Worm (Caenorhabditis elegans) whole organism, L3 larva: ENCODE measurements around the gene fbxa-156.
A peak's percentile ranks its signal among the peaks of the same experiment; 100 is the strongest.
"Not testable (repeated sequence)": the region's sequence is repeated elsewhere in the genome, so short reads cannot be mapped to it uniquely, and the experiment has no call there.

ENCODE experiments used
- R02D3.7 ChIP-seq: fragments of 150-350 bp; optimal IDR thresholded peaks from 2 replicates; lab custom pipeline; 2014; ENCODE audit warnings: missing biosample characterization, missing genetic modification characterization
- ZK546.5 ChIP-seq: sonication (generic microtip); optimal IDR thresholded peaks from 2 replicates; lab custom pipeline; 2017; ENCODE audit warnings: missing biosample characterization, missing genetic modification characterization
- aly-2 ChIP-seq: fragments of 150-350 bp; optimal IDR thresholded peaks from 2 replicates; lab custom pipeline; 2014; ENCODE audit warnings: missing biosample characterization, missing genetic modification characterization
- ceh-16 ChIP-seq: sonication (generic microtip); optimal IDR thresholded peaks from 2 replicates; lab custom pipeline; 2017; ENCODE audit warnings: missing biosample characterization, missing genetic modification characterization
- ceh-28 ChIP-seq: fragments of 150-350 bp; optimal IDR thresholded peaks from 2 replicates; lab custom pipeline; 2014; ENCODE audit warnings: missing biosample characterization, missing genetic modification reagents, missing genetic modification characterization
- ceh-82 ChIP-seq: fragments of 150-350 bp; optimal IDR thresholded peaks from 2 replicates; lab custom pipeline; 2014; ENCODE audit warnings: missing biosample characterization, missing genetic modification characterization
- daf-12 ChIP-seq: fragments of 150-350 bp; optimal IDR thresholded peaks from 2 replicates; lab custom pipeline; 2014; ENCODE audit warnings: missing biosample characterization, missing genetic modification reagents, missing genetic modification characterization
- egl-27 ChIP-seq: sonication (generic microtip); optimal IDR thresholded peaks from 4 replicates; lab custom pipeline; 2017; ENCODE audit warnings: missing biosample characterization, missing genetic modification reagents, missing genetic modification characterization
- egl-5 ChIP-seq: fragments of 150-350 bp; optimal IDR thresholded peaks from 2 replicates; lab custom pipeline; 2017; ENCODE audit warnings: missing biosample characterization, missing genetic modification reagents, missing genetic modification characterization, inconsistent platforms
- elt-1 ChIP-seq: fragments of 150-350 bp; optimal IDR thresholded peaks from 2 replicates; lab custom pipeline; 2014; ENCODE audit warnings: missing biosample characterization, missing genetic modification characterization
- elt-2 ChIP-seq: sonication (generic microtip); optimal IDR thresholded peaks from 2 replicates; lab custom pipeline; 2016; ENCODE audit warnings: missing genetic modification reagents, mild to moderate bottlenecking, missing genetic modification characterization, missing compliant biosample characterization
- elt-3 ChIP-seq, 3 experiments: fragments of 150-350 bp in 1 of 3; sonication (generic microtip) in 2 of 3; optimal IDR thresholded peaks; 2 replicates in 2 of 3; 4 replicates in 1 of 3; lab custom pipeline; 2014 to 2017; ENCODE audit warnings: missing biosample characterization in 3 of 3, missing genetic modification characterization in 3 of 3
- eor-1 ChIP-seq, 2 experiments: fragments of 150-350 bp; optimal IDR thresholded peaks; 2 replicates each; lab custom pipeline; 2014 to 2018; ENCODE audit warnings: missing biosample characterization in 2 of 2, missing genetic modification characterization in 2 of 2
- fkh-2 ChIP-seq: fragments of 150-350 bp; optimal IDR thresholded peaks from 2 replicates; lab custom pipeline; 2014; ENCODE audit warnings: missing biosample characterization, missing genetic modification reagents, missing genetic modification characterization
- fos-1 ChIP-seq: fragments of 150-350 bp; optimal IDR thresholded peaks from 2 replicates; lab custom pipeline; 2014; ENCODE audit warnings: missing biosample characterization, missing genetic modification characterization
- hmg-11 ChIP-seq: sonication (generic microtip); optimal IDR thresholded peaks from 2 replicates; lab custom pipeline; 2016; ENCODE audit warnings: missing genetic modification characterization, missing compliant biosample characterization
- jun-1 ChIP-seq: fragments of 150-350 bp; optimal IDR thresholded peaks from 2 replicates; lab custom pipeline; 2014; ENCODE audit warnings: missing biosample characterization, missing genetic modification reagents, missing genetic modification characterization
- lin-15B ChIP-seq: fragments of 150-350 bp; optimal IDR thresholded peaks from 2 replicates; lab custom pipeline; 2014; ENCODE audit warnings: missing biosample characterization, missing genetic modification characterization
- lin-39 ChIP-seq: fragments of 150-350 bp; optimal IDR thresholded peaks from 2 replicates; lab custom pipeline; 2018; ENCODE audit warnings: missing biosample characterization, missing genetic modification reagents, missing genetic modification characterization
- lsy-12 ChIP-seq: sonication (generic microtip); optimal IDR thresholded peaks from 2 replicates; lab custom pipeline; 2016; ENCODE audit warnings: mild to moderate bottlenecking, missing genetic modification characterization, missing compliant biosample characterization
- mdl-1 ChIP-seq: fragments of 150-350 bp; optimal IDR thresholded peaks from 2 replicates; lab custom pipeline; 2014; ENCODE audit warnings: missing biosample characterization, missing genetic modification characterization
- mml-1 ChIP-seq: fragments of 150-350 bp; sonication (generic microtip); optimal IDR thresholded peaks from 3 replicates; lab custom pipeline; 2014; ENCODE audit warnings: missing biosample characterization, missing genetic modification characterization
- nfya-1 ChIP-seq: sonication (generic microtip); optimal IDR thresholded peaks from 2 replicates; lab custom pipeline; 2017; ENCODE audit warnings: missing genetic modification characterization, mild to moderate bottlenecking, missing compliant biosample characterization, antibody characterized with exemption, moderate library complexity; ENCODE audit not compliant: insufficient read depth
- nhr-11 ChIP-seq: fragments of 150-350 bp; optimal IDR thresholded peaks from 2 replicates; lab custom pipeline; 2014; ENCODE audit warnings: missing biosample characterization, missing genetic modification characterization
- nhr-12 ChIP-seq: fragments of 150-350 bp; optimal IDR thresholded peaks from 2 replicates; lab custom pipeline; 2014; ENCODE audit warnings: missing biosample characterization, missing genetic modification characterization
- nhr-23 ChIP-seq: fragments of 150-350 bp; optimal IDR thresholded peaks from 2 replicates; lab custom pipeline; 2014; ENCODE audit warnings: missing biosample characterization, missing genetic modification reagents, missing genetic modification characterization
- nhr-237 ChIP-seq: fragments of 150-350 bp; optimal IDR thresholded peaks from 2 replicates; lab custom pipeline; 2014; ENCODE audit warnings: missing biosample characterization, missing genetic modification characterization
- nhr-25 ChIP-seq: sonication (generic microtip); optimal IDR thresholded peaks from 2 replicates; lab custom pipeline; 2017; ENCODE audit warnings: missing biosample characterization, missing genetic modification characterization
- nhr-43 ChIP-seq: sonication (generic microtip); optimal IDR thresholded peaks from 2 replicates; lab custom pipeline; 2016; ENCODE audit warnings: mild to moderate bottlenecking, missing genetic modification characterization, missing compliant biosample characterization; ENCODE audit not compliant: poor library complexity, severe bottlenecking
- nhr-76 ChIP-seq: fragments of 150-350 bp; sonication (generic microtip); optimal IDR thresholded peaks from 5 replicates; lab custom pipeline; 2014; ENCODE audit warnings: missing biosample characterization, missing genetic modification characterization
- nhr-77 ChIP-seq: fragments of 150-350 bp; optimal IDR thresholded peaks from 2 replicates; lab custom pipeline; 2014; ENCODE audit warnings: missing biosample characterization, missing genetic modification characterization
- pha-4 ChIP-seq: fragments of 150-350 bp; optimal IDR thresholded peaks from 2 replicates; lab custom pipeline; 2014; ENCODE audit warnings: missing biosample characterization, missing genetic modification reagents, missing genetic modification characterization
- pqm-1 ChIP-seq: fragments of 150-350 bp; optimal IDR thresholded peaks from 2 replicates; lab custom pipeline; 2017; ENCODE audit warnings: missing biosample characterization, missing genetic modification characterization, inconsistent platforms
- sea-2 ChIP-seq: fragments of 150-350 bp; sonication (generic microtip); optimal IDR thresholded peaks from 4 replicates; lab custom pipeline; 2014; ENCODE audit warnings: missing biosample characterization, missing genetic modification reagents, missing genetic modification characterization
- skn-1 ChIP-seq: fragments of 150-350 bp; optimal IDR thresholded peaks from 2 replicates; lab custom pipeline; 2014; ENCODE audit warnings: missing biosample characterization, missing genetic modification characterization
- snpc-4 ChIP-seq: fragments of 150-350 bp; optimal IDR thresholded peaks from 2 replicates; lab custom pipeline; 2014; ENCODE audit warnings: missing biosample characterization, missing genetic modification characterization
- tbx-2 ChIP-seq: sonication (generic microtip); optimal IDR thresholded peaks from 2 replicates; lab custom pipeline; 2016; ENCODE audit warnings: mild to moderate bottlenecking, missing genetic modification characterization, missing compliant biosample characterization
- unc-39 ChIP-seq: sonication (generic microtip); optimal IDR thresholded peaks from 4 replicates; lab custom pipeline; 2017; ENCODE audit warnings: missing biosample characterization, missing genetic modification characterization
- unc-62 ChIP-seq: fragments of 150-350 bp; sonication (generic microtip); optimal IDR thresholded peaks from 4 replicates; lab custom pipeline; 2014; ENCODE audit warnings: missing biosample characterization, missing genetic modification reagents, missing genetic modification characterization
- zag-1 ChIP-seq: fragments of 150-350 bp; optimal IDR thresholded peaks from 2 replicates; lab custom pipeline; 2014; ENCODE audit warnings: missing biosample characterization, missing genetic modification characterization
- ztf-11 ChIP-seq: fragments of 150-350 bp; optimal IDR thresholded peaks from 2 replicates; lab custom pipeline; 2014; ENCODE audit warnings: missing biosample characterization, missing genetic modification characterization
- ztf-4 ChIP-seq: fragments of 150-350 bp; optimal IDR thresholded peaks from 2 replicates; lab custom pipeline; 2014; ENCODE audit warnings: missing biosample characterization, missing genetic modification characterization

fbxa-156 gene

ce11 chrV:17870569-17870968 is 26.0 kb downstream of the fbxa-156 start, which contains the start of gene csn-1:
Gene csn-1, minus strand, starts transcription at chrV:17870651.
- TF ChIP-seq snpc-4 (peak; percentile 31), sea-2 (GFP tag; lab: Kevin White, UChicago) (no peak), ceh-16 (tag; lab: Kevin White, UChicago) (no peak), pha-4 (tag; lab: Kevin White, UChicago) (peak; percentile 45), elt-2 (no peak), lin-15B (tag; lab: Kevin White, UChicago) (peak; percentile 52), nhr-11 (no peak), fkh-2 (tag; lab: Kevin White, UChicago) (no peak), nfya-1 (no peak), hmg-11 (tag; lab: Kevin White, UChicago) (peak; percentile 7), ztf-4 (tag; lab: Kevin White, UChicago) (no peak), unc-62 (GFP tag; lab: Kevin White, UChicago) (no peak), lsy-12 (tag; lab: Kevin White, UChicago) (no peak), fos-1 (tag; lab: Kevin White, UChicago) (no peak), egl-5 (tag; lab: Kevin White, UChicago) (no peak), mml-1 (tag; lab: Kevin White, UChicago) (no peak), ztf-11 (tag; lab: Kevin White, UChicago) (no peak), tbx-2 (tag; lab: Kevin White, UChicago) (no peak)

ce11 chrV:17865309-17865708 is 31.3 kb downstream of the fbxa-156 start, which contains the start of gene Y59A8A.8:
Gene Y59A8A.8, plus strand, starts transcription at chrV:17865609.
- not testable (repeated sequence) for TF ChIP-seq lin-39, egl-27, nhr-23

DNA sequence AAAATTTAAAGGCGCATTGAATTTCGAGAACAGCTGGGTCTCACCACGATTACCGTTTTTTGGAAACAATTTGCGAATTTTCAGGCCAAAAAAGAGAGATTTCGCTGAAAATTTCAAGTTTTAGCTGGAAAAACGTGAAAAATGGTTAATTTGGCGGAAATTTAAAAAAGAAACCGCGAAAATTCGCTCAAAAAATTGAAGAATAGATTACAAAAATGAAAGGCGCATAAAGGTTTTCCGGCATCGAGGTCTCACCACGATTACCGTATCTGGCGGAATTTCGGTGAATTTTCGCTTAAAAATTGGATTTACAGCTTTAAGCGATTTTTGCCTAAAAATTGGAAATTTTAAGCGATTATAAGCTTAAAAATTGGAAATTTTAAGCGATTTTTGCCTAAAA is 37.1 kb downstream of the fbxa-156 start:
- TF ChIP-seq ZK546.5 (tag; lab: Kevin White, UChicago) (no peak), unc-39 (tag; lab: Kevin White, UChicago) (no peak), R02D3.7 (no peak), pqm-1 (tag; lab: Kevin White, UChicago) (no peak), nhr-77 (tag; lab: Kevin White, UChicago) (no peak), eor-1 (tag; optimal IDR thresholded peaks at IDR 0.05; lab: Kevin White, UChicago) (no peak), mml-1 (tag; lab: Kevin White, UChicago) (no peak), sea-2 (GFP tag; lab: Kevin White, UChicago) (no peak), tbx-2 (tag; lab: Kevin White, UChicago) (no peak), skn-1 (tag; lab: Kevin White, UChicago) (no peak), fkh-2 (tag; lab: Kevin White, UChicago) (no peak), egl-5 (tag; lab: Kevin White, UChicago) (no peak), mdl-1 (tag; lab: Kevin White, UChicago) (no peak)

- no peak for TF ChIP-seq ceh-82 (tag; lab: Kevin White, UChicago)
- no peak for TF ChIP-seq skn-1 (tag; lab: Kevin White, UChicago)
Observed at ce11 chrV:17859065-17859464, 37.5 kb downstream of the fbxa-156 start.

DNA sequence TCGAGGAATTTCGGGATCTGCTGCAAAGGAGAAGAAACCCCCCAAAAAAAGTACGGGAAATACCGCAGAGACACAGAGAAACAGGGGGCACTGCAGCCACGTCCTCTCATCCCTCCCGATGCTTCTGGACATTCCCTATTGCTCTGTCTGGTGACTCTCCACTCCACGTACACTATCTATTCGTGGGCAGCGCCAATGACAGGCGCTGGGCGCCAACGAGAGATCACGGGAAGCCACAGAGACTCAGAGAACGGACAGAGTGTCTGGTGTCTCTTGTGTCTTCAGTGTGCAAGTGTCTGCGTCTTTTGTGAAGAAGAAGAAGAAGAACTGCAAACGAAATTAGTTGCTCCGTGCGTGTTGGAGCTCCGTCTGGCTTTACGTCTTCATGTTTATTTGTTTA is 38.7 kb downstream of the fbxa-156 start:
- TF ChIP-seq lin-39 (peak; percentile 90), lin-15B (tag; lab: Kevin White, UChicago) (peak; percentile 79), unc-62 (GFP tag; lab: Kevin White, UChicago) (peak; percentile 64), nhr-12 (tag; lab: Kevin White, UChicago) (no peak), nhr-76 (tag; lab: Kevin White, UChicago) (no peak), ceh-28 (tag; lab: Kevin White, UChicago) (peak; percentile 78), ZK546.5 (tag; lab: Kevin White, UChicago) (no peak), nhr-237 (tag; lab: Kevin White, UChicago) (no peak), nhr-23 (peak; percentile 80), nhr-11 (no peak), unc-39 (tag; lab: Kevin White, UChicago) (no peak), elt-2 (peak; percentile 71), mml-1 (tag; lab: Kevin White, UChicago) (no peak), jun-1 (tag; lab: Kevin White, UChicago) (peak; percentile 73), sea-2 (GFP tag; lab: Kevin White, UChicago) (no peak), ztf-4 (tag; lab: Kevin White, UChicago) (no peak), nhr-25 (peak; percentile 24), fkh-2 (tag; lab: Kevin White, UChicago) (no peak), tbx-2 (tag; lab: Kevin White, UChicago) (peak; percentile 68), nfya-1 (peak; percentile 99), hmg-11 (tag; lab: Kevin White, UChicago) (peak; percentile 93), egl-5 (tag; lab: Kevin White, UChicago) (peak; percentile 62), pqm-1 (tag; lab: Kevin White, UChicago) (peak; percentile 66), zag-1 (no peak), nhr-43 (no peak), daf-12 (tag; lab: Kevin White, UChicago) (no peak), nhr-77 (tag; lab: Kevin White, UChicago) (no peak), elt-1 (tag; lab: Kevin White, UChicago) (no peak), fos-1 (tag; lab: Kevin White, UChicago) (no peak), elt-3 (tag; optimal IDR thresholded peaks at IDR 0.05; lab: Kevin White, UChicago) (no peak), skn-1 (tag; lab: Kevin White, UChicago) (peak; percentile 33), aly-2 (tag; lab: Kevin White, UChicago) (no peak)
